Worm (Caenorhabditis elegans) whole organism, mixed stage, embryonic: ENCODE measurements around the gene dos-3.

Experiments used
- elt-3 ChIP-seq: fragments of 150-350 bp; optimal IDR thresholded peaks from 2 replicates; lab custom pipeline; 2014; ENCODE audit warnings: missing biosample characterization, missing genetic modification characterization
- lsy-2 ChIP-seq: fragments of 150-350 bp; optimal IDR thresholded peaks from 2 replicates; lab custom pipeline; 2014; ENCODE audit warnings: missing biosample characterization, missing genetic modification characterization
- mep-1 ChIP-seq: fragments of 150-350 bp; optimal IDR thresholded peaks from 2 replicates; lab custom pipeline; 2017; ENCODE audit warnings: missing biosample characterization, missing genetic modification reagents, missing genetic modification characterization, inconsistent platforms
- mls-2 ChIP-seq: sonication (generic microtip); optimal IDR thresholded peaks from 2 replicates; lab custom pipeline; 2016; ENCODE audit warnings: mild to moderate bottlenecking, missing genetic modification characterization, moderate library complexity, missing compliant biosample characterization
- nhr-76 ChIP-seq: sonication (generic microtip); optimal IDR thresholded peaks from 2 replicates; lab custom pipeline; 2017; ENCODE audit warnings: missing biosample characterization, missing genetic modification characterization
- sptf-1 ChIP-seq: sonication (generic microtip); optimal IDR thresholded peaks from 2 replicates; lab custom pipeline; 2017; ENCODE audit warnings: mild to moderate bottlenecking, missing genetic modification characterization, moderate library complexity, missing compliant biosample characterization
- unc-62 ChIP-seq: fragments of 150-350 bp; optimal IDR thresholded peaks from 2 replicates; lab custom pipeline; 2014; ENCODE audit warnings: missing biosample characterization, missing genetic modification reagents, missing genetic modification characterization
- ztf-11 ChIP-seq: fragments of 150-350 bp; optimal IDR thresholded peaks from 2 replicates; lab custom pipeline; 2014; ENCODE audit warnings: missing biosample characterization, missing genetic modification characterization

- TF ChIP-seq unc-62 (GFP tag; lab: Kevin White, UChicago) = no peak
- no peak for TF ChIP-seq sptf-1 (tag; lab: Kevin White, UChicago)
- TF ChIP-seq mls-2 (tag; lab: Kevin White, UChicago) = no peak
- no peak for TF ChIP-seq ztf-11 (tag; lab: Kevin White, UChicago)
- TF ChIP-seq elt-3 (tag; lab: Kevin White, UChicago) = no peak
- no peak for TF ChIP-seq lsy-2 (tag; lab: Kevin White, UChicago)
- TF ChIP-seq mep-1 = no peak
- TF ChIP-seq nhr-76 (tag; lab: Kevin White, UChicago) = no peak
Observed at ce11 chrIII:853859-854359, 14.5 kb upstream of the dos-3 start, which contains the start of the genes rnp-5 and tag-51.
